ENCODE assay signal across 3 worm cellular contexts in genomic region chrIV:9518608-9519007, ce11.
A peak's percentile ranks its signal among the peaks of the same experiment; 100 is the strongest.
TF ChIP-seq lines count a peak whose summit lies in the region.

Gene nlp-35, minus strand, starts transcription at chrIV:9518926.

TF ChIP-seq in whole organism, L2 larva, 48 proteins besides CTCF, POLR2A, EP300 and RAD21:
- peak; percentile 25 for TF ChIP-seq nhr-21 (tag; optimal IDR thresholded peaks at IDR 0.05; lab: Kevin White, UChicago)
- TF ChIP-seq sma-9 (GFP tag; optimal IDR thresholded peaks at IDR 0.05; lab: Kevin White, UChicago), result no peak
- TF ChIP-seq sma-9 (tag; optimal IDR thresholded peaks at IDR 0.05; lab: Kevin White, UChicago), result no peak

TF ChIP-seq in whole organism, L4 larva, 104 proteins besides CTCF, POLR2A, EP300 and RAD21:
- no peak for TF ChIP-seq fkh-10 (GFP tag; optimal IDR thresholded peaks at IDR 0.05; lab: Kevin White, UChicago)
- 0 out of 2 replicates have a peak, but pooled peaks have one; percentile 52 for TF ChIP-seq mdt-29 (GFP tag; IDR thresholded peaks at IDR 0.05; lab: Robert Waterston, UW)
- 0 out of 2 replicates have a peak, but pooled peaks have one; percentile 63 for TF ChIP-seq zfp-3 (GFP tag; conservative IDR thresholded peaks at IDR 0.05; lab: Robert Waterston, UW)

TF ChIP-seq in whole organism, young adult, 124 proteins besides CTCF, POLR2A, EP300 and RAD21:
- TF ChIP-seq ceh-40 (GFP tag; IDR thresholded peaks at IDR 0.05; lab: Robert Waterston, UW) (no peak), ztf-26 (tag; optimal IDR thresholded peaks at IDR 0.05; lab: Kevin White, UChicago) (peak; percentile 40)
